Worm (Caenorhabditis elegans): Measurements from ENCODE around the gene pals-21.

DNA sequence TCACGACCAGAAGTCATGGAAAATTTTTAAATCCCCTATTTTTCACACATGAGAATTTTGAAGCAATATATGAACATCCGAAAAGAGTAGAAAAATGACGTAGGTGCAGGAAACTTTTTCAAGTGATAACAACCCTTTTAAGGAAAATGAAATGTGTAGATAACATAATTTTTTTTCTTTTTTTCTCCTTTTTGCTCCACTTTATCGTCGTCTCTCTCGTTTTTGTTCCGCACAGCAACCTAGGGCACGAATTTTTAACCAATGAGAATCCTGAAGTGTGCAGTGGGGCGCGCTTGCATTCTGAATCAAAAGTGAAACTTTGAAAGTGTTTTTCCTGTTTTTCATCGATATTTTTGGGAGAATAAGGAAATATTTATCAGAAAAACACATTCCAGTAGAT lies 12.3 kb upstream of the pals-21 start:
- TF ChIP-seq nhr-28 (tag; optimal IDR thresholded peaks at IDR 0.05) (peak; percentile 71), cey-2 (tag; optimal IDR thresholded peaks at IDR 0.05; ENCODE audit: borderline replicate concordance, insufficient read depth) (no peak), lin-13 (GFP tag; optimal IDR thresholded peaks at IDR 0.05) (no peak), nhr-10 (tag; optimal IDR thresholded peaks at IDR 0.05) (no peak), nhr-77 (tag; optimal IDR thresholded peaks at IDR 0.05) (peak; percentile 60), pqm-1 (tag; optimal IDR thresholded peaks at IDR 0.05) (peak; percentile 84), fos-1 (tag; optimal IDR thresholded peaks at IDR 0.05) (no peak), nhr-237 (tag; optimal IDR thresholded peaks at IDR 0.05) (no peak), ztf-11 (tag; optimal IDR thresholded peaks at IDR 0.05) (no peak), unc-39 (tag; optimal IDR thresholded peaks at IDR 0.05) (no peak), skn-1 (tag; optimal IDR thresholded peaks at IDR 0.05) (no peak), dmd-6 (GFP tag; IDR thresholded peaks at IDR 0.05) (peak; percentile 86), nhr-76 (tag; optimal IDR thresholded peaks at IDR 0.05) (no peak), ama-1 (optimal IDR thresholded peaks at IDR 0.05) (no peak)

Measured in whole organism, L4 larva.